Worm (Caenorhabditis elegans) whole organism, L4/young adult: ENCODE data around the gene rars-1.

Source experiments
- W03F9.2 ChIP-seq: fragments of 150-350 bp; optimal IDR thresholded peaks from 2 replicates; lab custom pipeline; 2014; ENCODE audit warnings: missing biosample characterization, missing genetic modification characterization
- dao-5 ChIP-seq: sonication (generic microtip); optimal IDR thresholded peaks from 2 replicates; lab custom pipeline; 2016; ENCODE audit warnings: missing genotype, missing genetic modification characterization, moderate library complexity, missing compliant biosample characterization
- him-1 ChIP-seq: sonication (generic microtip); optimal IDR thresholded peaks from 2 replicates; lab custom pipeline; 2016; ENCODE audit warnings: missing genotype, missing genetic modification reagents, missing genetic modification characterization, missing compliant biosample characterization

DNA sequence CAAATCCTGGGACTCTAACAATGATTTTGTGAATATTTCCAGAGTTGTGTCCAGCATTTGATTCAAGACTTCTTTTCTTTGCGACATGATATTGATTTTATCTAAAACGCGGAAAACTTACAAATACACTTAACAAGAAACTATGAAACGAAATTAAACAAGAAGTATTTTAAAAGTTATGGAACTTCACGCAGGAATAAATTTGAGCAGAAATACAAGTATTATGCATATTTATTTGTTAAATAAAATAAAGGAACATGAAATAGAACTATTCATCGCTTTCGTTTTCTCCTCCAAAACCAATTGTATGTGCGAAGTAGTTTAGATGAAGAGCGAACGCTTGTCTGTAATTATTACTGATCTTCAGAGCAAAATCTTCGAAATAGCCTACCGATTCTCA, 13.2 kb downstream of the rars-1 start, which contains the start of gene kbp-2:
- no peak for TF ChIP-seq him-1
- no peak for TF ChIP-seq W03F9.2
- TF ChIP-seq dao-5 (tag; lab: Kevin White, UChicago): no peak
